Worm (Caenorhabditis elegans): Measurements from ENCODE around the gene clec-213.

ce11 chrV:7601443-7601842 lies 3.5 kb upstream of the clec-213 start, which contains the start of gene scl-26:
- no peak for TF ChIP-seq unc-62 (GFP tag; optimal IDR thresholded peaks at IDR 0.05)
- TF ChIP-seq egl-27 (tag; optimal IDR thresholded peaks at IDR 0.05), result no peak
- TF ChIP-seq nhr-77 (tag; optimal IDR thresholded peaks at IDR 0.05), result no peak
- no peak for TF ChIP-seq pqm-1 (tag; optimal IDR thresholded peaks at IDR 0.05)
- TF ChIP-seq jun-1 (tag; optimal IDR thresholded peaks at IDR 0.05), result no peak
- no peak for TF ChIP-seq isw-1 (GFP tag; IDR thresholded peaks at IDR 0.05)
- TF ChIP-seq xbp-1 (tag; optimal IDR thresholded peaks at IDR 0.05), result no peak

Data from whole organism, L1 larva.